Fruit fly (Drosophila melanogaster) whole organism, embryonic: ENCODE results near the gene CG12239.
A peak's percentile ranks its signal among the peaks of the same experiment; 100 is the strongest.

Experiments
- Atf-2 ChIP-seq: fragments of 200-800 bp; sonication (Bioruptor generic); optimal IDR thresholded peaks from 2 replicates; lab custom pipeline; 2016; ENCODE audit warnings: missing biosample characterization, missing genetic modification characterization
- C15 ChIP-seq: fragments of 200-800 bp; sonication (Bioruptor generic); IDR thresholded peaks from 3 replicates; pipeline ENCODE4 v1.3.6; 2022; ENCODE audit warnings: missing biosample characterization, missing genetic modification characterization
- CG1024 ChIP-seq: fragments of 200-800 bp; sonication (Bioruptor generic); IDR thresholded peaks from 2 replicates; pipeline ENCODE4 v1.3.6; 2022; ENCODE audit warnings: missing biosample characterization, missing genetic modification characterization
- CG10267 ChIP-seq: fragments of 200-800 bp; sonication (Bioruptor generic); optimal IDR thresholded peaks from 2 replicates; lab custom pipeline; 2018; ENCODE audit warnings: missing biosample characterization, mild to moderate bottlenecking, missing genetic modification characterization, moderate library complexity
- CG12942 ChIP-seq: fragments of 200-800 bp; sonication (Bioruptor generic); optimal IDR thresholded peaks from 3 replicates; lab custom pipeline; 2016; ENCODE audit warnings: missing biosample characterization, missing genetic modification characterization
- CG17912 ChIP-seq: fragments of 200-800 bp; sonication (Bioruptor generic); optimal IDR thresholded peaks from 2 replicates; lab custom pipeline; 2018; ENCODE audit warnings: missing biosample characterization, mild to moderate bottlenecking, missing genetic modification characterization
- CG18619 ChIP-seq: fragments of 200-800 bp; sonication (Bioruptor generic); optimal IDR thresholded peaks from 3 replicates; lab custom pipeline; 2017; ENCODE audit warnings: missing biosample characterization, mild to moderate bottlenecking, missing genetic modification characterization
- CG2712 ChIP-seq: fragments of 200-800 bp; optimal IDR thresholded peaks from 3 replicates; lab custom pipeline; 2019; ENCODE audit warnings: missing biosample characterization, mild to moderate bottlenecking, missing genetic modification characterization, moderate library complexity
- CG3163 ChIP-seq: fragments of 200-800 bp; sonication (Bioruptor generic); optimal IDR thresholded peaks from 3 replicates; lab custom pipeline; 2016; ENCODE audit warnings: missing biosample characterization, missing genetic modification characterization
- CG3847 ChIP-seq: fragments of 200-800 bp; sonication (Bioruptor generic); IDR thresholded peaks from 2 replicates; pipeline ENCODE4 v1.3.6; 2022; ENCODE audit warnings: missing biosample characterization, missing genetic modification characterization
- CG4360 ChIP-seq: fragments of 200-800 bp; sonication (Bioruptor generic); IDR thresholded peaks from 2 replicates; pipeline ENCODE4 v1.3.6; 2022; ENCODE audit warnings: missing biosample characterization, missing genetic modification characterization
- CG4617 ChIP-seq: fragments of 200-800 bp; sonication (Bioruptor generic); optimal IDR thresholded peaks from 3 replicates; lab custom pipeline; 2016; ENCODE audit warnings: missing biosample characterization, missing genetic modification characterization, borderline replicate concordance
- CG7987 ChIP-seq: fragments of 200-800 bp; sonication (Bioruptor generic); optimal IDR thresholded peaks from 2 replicates; lab custom pipeline; 2018; ENCODE audit warnings: missing biosample characterization, mild to moderate bottlenecking, missing genetic modification characterization, moderate library complexity
- CG8281 ChIP-seq: fragments of 200-800 bp; sonication (Bioruptor generic); optimal IDR thresholded peaks from 2 replicates; lab custom pipeline; 2018; ENCODE audit warnings: missing biosample characterization, mild to moderate bottlenecking, missing genetic modification characterization, moderate library complexity
- CG8924 ChIP-seq: fragments of 200-800 bp; optimal IDR thresholded peaks from 3 replicates; lab custom pipeline; 2019; ENCODE audit warnings: missing biosample characterization, mild to moderate bottlenecking, missing genetic modification characterization, moderate library complexity
- CG9797 ChIP-seq: fragments of 200-800 bp; sonication (Bioruptor generic); optimal IDR thresholded peaks from 3 replicates; lab custom pipeline; 2018; ENCODE audit warnings: missing biosample characterization, mild to moderate bottlenecking, missing genetic modification characterization
- CkIIα-i1 ChIP-seq: fragments of 200-800 bp; sonication (Bioruptor generic); IDR thresholded peaks from 2 replicates; pipeline ENCODE4 v1.3.6; 2022; ENCODE audit warnings: missing biosample characterization, missing genetic modification characterization
- Dad ChIP-seq: fragments of 200-800 bp; sonication (Bioruptor generic); optimal IDR thresholded peaks from 3 replicates; lab custom pipeline; 2016; ENCODE audit warnings: missing biosample characterization, missing genetic modification characterization
- Deaf1 ChIP-seq: fragments of 200-800 bp; optimal IDR thresholded peaks from 3 replicates; lab custom pipeline; 2019; ENCODE audit warnings: missing biosample characterization, mild to moderate bottlenecking, missing genetic modification characterization, moderate library complexity
- HHEX ChIP-seq: fragments of 200-800 bp; sonication (Bioruptor generic); optimal IDR thresholded peaks from 3 replicates; lab custom pipeline; 2017; ENCODE audit warnings: missing biosample characterization, mild to moderate bottlenecking, missing genetic modification characterization, missing genetic modification reagents
- Kr ChIP-seq: fragments of 200-800 bp; sonication (Bioruptor generic); optimal IDR thresholded peaks from 2 replicates; lab custom pipeline; 2017; ENCODE audit warnings: missing biosample characterization, mild to moderate bottlenecking, missing genetic modification characterization
- Lim3 ChIP-seq: fragments of 200-800 bp; sonication (Bioruptor generic); IDR thresholded peaks from 2 replicates; pipeline ENCODE4 v1.3.6; 2022; ENCODE audit warnings: missing biosample characterization, missing genetic modification characterization
- MTF-1 ChIP-seq: fragments of 200-800 bp; sonication (Bioruptor generic); optimal IDR thresholded peaks from 2 replicates; lab custom pipeline; 2018; ENCODE audit warnings: missing biosample characterization, mild to moderate bottlenecking, missing genetic modification characterization, borderline replicate concordance
- Ravus ChIP-seq: fragments of 200-800 bp; sonication (Bioruptor generic); IDR thresholded peaks from 2 replicates; pipeline ENCODE4 v1.3.6; 2022; ENCODE audit warnings: missing biosample characterization, missing genetic modification characterization
- Rfx ChIP-seq: fragments of 200-800 bp; sonication (Bioruptor generic); IDR thresholded peaks from 2 replicates; pipeline ENCODE4 v1.3.6; 2022; ENCODE audit warnings: missing biosample characterization, missing genetic modification characterization
- Side ChIP-seq: fragments of 200-800 bp; sonication (Bioruptor generic); optimal IDR thresholded peaks from 2 replicates; lab custom pipeline; 2016; ENCODE audit warnings: missing biosample characterization, missing genetic modification characterization
- Sox102F ChIP-seq: fragments of 200-800 bp; sonication (Bioruptor generic); optimal IDR thresholded peaks from 2 replicates; lab custom pipeline; 2018; ENCODE audit warnings: missing biosample characterization, mild to moderate bottlenecking, missing genetic modification characterization, moderate library complexity
- Usf ChIP-seq: fragments of 200-800 bp; sonication (Bioruptor generic); optimal IDR thresholded peaks from 2 replicates; lab custom pipeline; 2017; ENCODE audit warnings: missing genotype, missing biosample characterization, missing genetic modification characterization
- abd-A ChIP-seq: fragments of 200-800 bp; sonication (Bioruptor generic); optimal IDR thresholded peaks from 3 replicates; lab custom pipeline; 2019; ENCODE audit warnings: missing biosample characterization, mild to moderate bottlenecking, missing genetic modification characterization, moderate library complexity
- al ChIP-seq: fragments of 200-800 bp; sonication (Bioruptor generic); IDR thresholded peaks from 2 replicates; pipeline ENCODE4 v1.3.6; 2022; ENCODE audit warnings: missing biosample characterization, missing genetic modification characterization
- cato ChIP-seq: fragments of 200-800 bp; sonication (Bioruptor generic); optimal IDR thresholded peaks from 2 replicates; lab custom pipeline; 2016; ENCODE audit warnings: missing biosample characterization, missing genetic modification characterization, borderline replicate concordance
- caup ChIP-seq: fragments of 200-800 bp; sonication (Bioruptor generic); optimal IDR thresholded peaks from 3 replicates; lab custom pipeline; 2017; ENCODE audit warnings: missing biosample characterization, mild to moderate bottlenecking, missing genetic modification characterization, moderate library complexity; ENCODE audit not compliant: severe bottlenecking
- fru ChIP-seq: fragments of >200 bp; optimal IDR thresholded peaks from 2 replicates; lab custom pipeline; 2017
- grau ChIP-seq: fragments of 200-800 bp; optimal IDR thresholded peaks from 3 replicates; lab custom pipeline; 2019; ENCODE audit warnings: missing biosample characterization, mild to moderate bottlenecking, missing genetic modification characterization, moderate library complexity
- ind ChIP-seq: fragments of 200-800 bp; sonication (Bioruptor generic); optimal IDR thresholded peaks from 3 replicates; lab custom pipeline; 2016; ENCODE audit warnings: missing biosample characterization, missing genetic modification characterization
- ken ChIP-seq: fragments of 200-800 bp; sonication (Bioruptor generic); IDR thresholded peaks from 3 replicates; pipeline ENCODE4 v1.3.6; 2022; ENCODE audit warnings: missing biosample characterization, missing genetic modification characterization
- kni ChIP-seq: fragments of 200-800 bp; sonication (Bioruptor generic); optimal IDR thresholded peaks from 3 replicates; lab custom pipeline; 2017; ENCODE audit warnings: mild to moderate bottlenecking, missing biosample characterization, missing genetic modification reagents, missing genetic modification characterization
- lab ChIP-seq: fragments of 200-800 bp; sonication (Bioruptor generic); optimal IDR thresholded peaks from 3 replicates; lab custom pipeline; 2017; ENCODE audit warnings: missing biosample characterization, missing genetic modification characterization, mild to moderate bottlenecking, moderate library complexity, missing genetic modification reagents
- mld ChIP-seq: fragments of 200-800 bp; sonication (Bioruptor generic); IDR thresholded peaks from 3 replicates; pipeline ENCODE4 v1.3.6; 2022; ENCODE audit warnings: missing biosample characterization, missing genetic modification characterization; ENCODE audit not compliant: partially characterized antibody
- pfk ChIP-seq: fragments of 200-800 bp; sonication (Bioruptor generic); optimal IDR thresholded peaks from 2 replicates; lab custom pipeline; 2018; ENCODE audit warnings: missing biosample characterization, mild to moderate bottlenecking, missing genetic modification characterization, moderate library complexity
- sim ChIP-seq: fragments of 200-800 bp; sonication (Bioruptor generic); IDR thresholded peaks from 2 replicates; pipeline ENCODE4 v1.3.6; 2022; ENCODE audit warnings: missing biosample characterization, missing genetic modification characterization
- sob ChIP-seq: fragments of 200-800 bp; sonication (Bioruptor generic); IDR thresholded peaks from 2 replicates; pipeline ENCODE4 v1.3.6; 2022; ENCODE audit warnings: missing biosample characterization, missing genetic modification characterization
- tap ChIP-seq: fragments of 200-800 bp; optimal IDR thresholded peaks from 3 replicates; lab custom pipeline; 2019; ENCODE audit warnings: missing biosample characterization, mild to moderate bottlenecking, missing genetic modification characterization, moderate library complexity
- tll ChIP-seq, 2 experiments: fragments of 200-800 bp in 1 of 2; fragments of >200 bp in 1 of 2; sonication (Bioruptor generic) in 1 of 2; optimal IDR thresholded peaks; 2 replicates each; lab custom pipeline; 2017 to 2019; ENCODE audit warnings: missing biosample characterization in 2 of 2, missing genetic modification characterization in 2 of 2, mild to moderate bottlenecking in 1 of 2, moderate library complexity in 1 of 2
- trem ChIP-seq: fragments of 200-800 bp; optimal IDR thresholded peaks from 3 replicates; lab custom pipeline; 2019; ENCODE audit warnings: missing biosample characterization, mild to moderate bottlenecking, missing genetic modification characterization, moderate library complexity
- tx ChIP-seq: fragments of 200-800 bp; sonication (Bioruptor generic); optimal IDR thresholded peaks from 2 replicates; lab custom pipeline; 2016; ENCODE audit warnings: missing biosample characterization, missing genetic modification characterization
- vnd ChIP-seq: fragments of 200-800 bp; sonication (Bioruptor generic); IDR thresholded peaks from 3 replicates; pipeline ENCODE4 v1.3.6; 2022; ENCODE audit warnings: missing biosample characterization, missing genetic modification characterization; ENCODE audit not compliant: partially characterized antibody
- vvl ChIP-seq: fragments of 200-800 bp; sonication (Bioruptor generic); IDR thresholded peaks from 2 replicates; pipeline ENCODE4 v1.3.6; 2022; ENCODE audit warnings: missing biosample characterization, missing genetic modification characterization

The CG12239 gene

DNA sequence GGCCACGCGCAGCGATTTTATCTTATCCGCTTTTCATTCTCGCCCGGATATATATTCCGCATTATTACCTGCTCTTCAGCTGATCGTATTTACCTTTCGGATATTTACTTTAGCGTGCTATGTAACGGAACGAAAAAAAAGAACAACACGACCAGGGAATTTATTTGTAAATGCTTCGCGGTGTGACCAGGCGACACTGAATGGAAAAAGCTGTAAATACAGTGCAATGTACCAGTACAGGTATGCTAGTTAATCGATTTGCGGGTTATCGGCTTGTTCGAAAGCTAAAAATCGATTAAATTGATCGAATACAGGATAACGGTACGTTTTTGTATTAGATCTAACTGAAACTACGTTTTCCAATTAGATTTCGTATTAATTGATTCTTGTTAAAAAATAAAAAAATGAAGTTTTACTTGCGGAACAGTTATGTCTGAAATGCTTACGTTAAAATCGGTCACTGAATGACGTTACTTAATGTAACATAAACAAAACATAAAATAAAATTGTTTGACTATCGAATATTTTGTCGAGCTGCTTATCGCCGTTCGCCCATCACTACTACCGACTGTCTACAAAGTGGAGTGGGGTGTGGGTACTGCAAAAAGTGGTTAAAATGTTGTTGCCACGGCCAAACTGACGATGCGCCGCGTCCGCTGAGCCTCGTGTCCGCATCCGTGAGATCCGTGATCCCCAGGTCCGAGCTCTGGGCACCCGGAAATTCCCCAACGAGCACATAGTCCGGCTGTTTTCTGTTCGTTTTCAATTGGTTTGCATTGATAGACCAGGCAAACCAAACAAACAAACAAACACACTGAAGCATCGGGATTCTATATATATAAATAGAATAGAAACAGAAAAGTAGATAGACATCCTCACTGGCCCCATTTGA, 27.7 kb upstream of the CG12239 start, which contains the start of the genes MAPk-Ak2 and CG42699 (continued):
- TF ChIP-seq grau (tag; lab: Kevin White, UChicago) (peak; percentile 66), abd-A (tag; lab: Kevin White, UChicago) (peak; percentile 50), sim (peak; percentile 69; the same call in 1 of the 2 replicates), CG17912 (GFP tag; lab: Kevin White, UChicago) (peak; percentile 92), CG4617 (GFP tag; lab: Kevin White, UChicago) (peak; percentile 47), CG8281 (tag; lab: Kevin White, UChicago) (peak; percentile 52), tap (tag; lab: Kevin White, UChicago) (peak; percentile 54), HHEX (GFP tag; lab: Kevin White, UChicago) (peak; percentile 87), CG3163 (peak; percentile 67), CG3847 (GFP tag; lab: Robert Waterston, UW) (peak; percentile 59; the same call in 1 of the 2 replicates), mld (GFP tag; lab: Robert Waterston, UW) (peak; percentile 61; the same call in 2 of the 3 replicates), sob (peak; percentile 79), caup (GFP tag; lab: Kevin White, UChicago) (peak; percentile 91), Sox102F (GFP tag; lab: Kevin White, UChicago) (no peak), al (GFP tag; lab: Robert Waterston, UW) (no peak), Kr (GFP tag; lab: Kevin White, UChicago) (peak; percentile 70), Dad (peak; percentile 70), CG4360 (GFP tag; lab: Robert Waterston, UW) (peak; percentile 59; the same call in 1 of the 2 replicates), MTF-1 (GFP tag; lab: Kevin White, UChicago) (peak; percentile 93), ken (GFP tag; lab: Robert Waterston, UW) (no peak), CG2712 (tag; lab: Kevin White, UChicago) (peak; percentile 53), kni (GFP tag; lab: Kevin White, UChicago) (peak; percentile 99), Side (peak; percentile 82), tll (GFP tag; optimal IDR thresholded peaks at IDR 0.05; lab: Kevin White, UChicago) (no peak), pfk (GFP tag; lab: Kevin White, UChicago) (peak; percentile 85), lab (GFP tag; lab: Kevin White, UChicago) (peak; percentile 92), Ravus (GFP tag; lab: Robert Waterston, UW) (no peak), ind (GFP tag; lab: Kevin White, UChicago) (peak; percentile 21), CG8924 (peak; percentile 60), Rfx (peak; percentile 72; the same call in 1 of the 2 replicates), Deaf1 (tag; lab: Kevin White, UChicago) (peak; percentile 21), CkIIα-i1 (GFP tag; lab: Robert Waterston, UW) (no peak), CG9797 (GFP tag; lab: Kevin White, UChicago) (peak; percentile 77), vvl (peak; percentile 40), trem (peak; percentile 68), fru (lab: Kevin White, UChicago) (no peak), Atf-2 (GFP tag; lab: Kevin White, UChicago) (peak; percentile 74), CG12942 (peak; percentile 77), vnd (GFP tag; lab: Robert Waterston, UW) (peak; percentile 60), CG1024 (GFP tag; lab: Robert Waterston, UW) (peak; percentile 53; the same call in 1 of the 2 replicates), Usf (GFP tag; lab: Kevin White, UChicago) (no peak), CG10267 (tag; lab: Kevin White, UChicago) (peak; percentile 46), CG7987 (GFP tag; lab: Kevin White, UChicago) (peak; percentile 95), Lim3 (GFP tag; lab: Robert Waterston, UW) (no peak), cato (GFP tag; lab: Kevin White, UChicago) (peak; percentile 60), tx (GFP tag; lab: Kevin White, UChicago) (peak; percentile 17), C15 (GFP tag; lab: Robert Waterston, UW) (no peak), CG18619 (GFP tag; lab: Kevin White, UChicago) (peak; percentile 85)
